Worm (Caenorhabditis elegans) whole organism, midembryonic: Measurements from ENCODE around the gene C35C5.8.

Experiments used
- cog-1 ChIP-seq: sonication (generic microtip); optimal IDR thresholded peaks from 2 replicates; lab custom pipeline; 2016; ENCODE audit warnings: missing genetic modification characterization, missing compliant biosample characterization
- flt-1 ChIP-seq: fragments of 200-800 bp; sonication (Bioruptor generic); IDR thresholded peaks from 2 replicates; pipeline ENCODE4 v1.3.6; 2022; ENCODE audit warnings: missing genetic modification characterization, missing compliant biosample characterization
- ref-1 ChIP-seq: fragments of 200-800 bp; sonication (Bioruptor generic); conservative IDR thresholded peaks from 2 replicates; pipeline ENCODE4 v1.3.6; 2022; ENCODE audit warnings: missing genetic modification reagents, missing genetic modification characterization, missing compliant biosample characterization
- tab-1 ChIP-seq: fragments of 200-800 bp; sonication (Bioruptor generic); IDR thresholded peaks from 2 replicates; pipeline ENCODE4 v1.3.6; 2022; ENCODE audit warnings: missing genetic modification characterization, missing compliant biosample characterization
- ztf-23 ChIP-seq: fragments of 200-800 bp; sonication (Bioruptor generic); IDR thresholded peaks from 2 replicates; pipeline ENCODE4 v1.3.6; 2022; ENCODE audit warnings: missing genetic modification reagents, missing genetic modification characterization, missing compliant biosample characterization
- ztf-29 ChIP-seq: fragments of 200-800 bp; sonication (Bioruptor generic); IDR thresholded peaks from 2 replicates; pipeline ENCODE4 v1.3.6; 2022; ENCODE audit warnings: missing genetic modification reagents, missing genetic modification characterization, missing compliant biosample characterization

DNA sequence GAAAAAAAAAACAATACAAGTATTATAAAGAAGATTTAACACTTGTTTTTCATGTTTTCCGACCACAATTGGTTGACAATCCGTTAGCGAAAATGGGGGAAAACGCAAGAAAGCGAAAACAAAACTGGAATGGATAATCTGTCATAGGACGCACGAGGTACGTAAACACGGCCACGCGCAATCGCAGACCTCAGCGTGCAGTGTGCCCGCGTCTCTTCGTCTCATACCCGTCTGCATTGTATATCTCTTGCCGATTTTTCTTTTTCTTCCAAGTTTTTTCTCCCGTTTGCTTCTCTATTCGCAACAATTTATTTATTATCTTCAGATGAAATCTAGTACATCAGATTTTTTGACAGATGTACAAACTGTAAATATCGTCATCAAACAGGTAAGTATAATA is 30.3 kb downstream of the C35C5.8 start, which contains the start of gene trpp-9:
- TF ChIP-seq ztf-23 (GFP tag; lab: Robert Waterston, UW) (no peak), ref-1 (GFP tag; lab: Robert Waterston, UW) (no peak), cog-1 (tag; lab: Kevin White, UChicago) (peak; percentile 38), flt-1 (GFP tag; lab: Robert Waterston, UW) (no peak), ztf-29 (GFP tag; lab: Robert Waterston, UW) (no peak), tab-1 (GFP tag; lab: Robert Waterston, UW) (no peak)
